Fruit fly (Drosophila melanogaster): ENCODE data around the gene Rcd4.

Gene Rcd4

dm6 chr2L:8361204-8361952, 21.3 kb upstream of the Rcd4 start (continued):
- TF ChIP-seq chm (GFP tag; IDR thresholded peaks at IDR 0.05), result no peak
- peak; percentile 10 for TF ChIP-seq Atf-2 (GFP tag; optimal IDR thresholded peaks at IDR 0.05)
- TF ChIP-seq Deaf1 (tag; optimal IDR thresholded peaks at IDR 0.05), result no peak
- TF ChIP-seq CG34376 (GFP tag; optimal IDR thresholded peaks at IDR 0.05), result no peak
- TF ChIP-seq danr (GFP tag; IDR thresholded peaks at IDR 0.05), result no peak
- TF ChIP-seq tin (GFP tag; optimal IDR thresholded peaks at IDR 0.05), result no peak
- TF ChIP-seq cad (GFP tag; optimal IDR thresholded peaks at IDR 0.05), result no peak
- no peak for TF ChIP-seq nau (GFP tag; optimal IDR thresholded peaks at IDR 0.05)
- no peak for TF ChIP-seq peb (GFP tag; IDR thresholded peaks at IDR 0.05)
- TF ChIP-seq shn (GFP tag; optimal IDR thresholded peaks at IDR 0.05), result no peak
- TF ChIP-seq amos (GFP tag; IDR thresholded peaks at IDR 0.05; ENCODE audit: partially characterized antibody), result no peak
- no peak for TF ChIP-seq ato (GFP tag; IDR thresholded peaks at IDR 0.05; ENCODE audit: partially characterized antibody)
- TF ChIP-seq sens (GFP tag), result peak; percentile 82
- TF ChIP-seq Chrac-16 (GFP tag; optimal IDR thresholded peaks at IDR 0.05), result peak; percentile 10
- no peak for TF ChIP-seq ems (GFP tag; optimal IDR thresholded peaks at IDR 0.05)
- TF ChIP-seq Neu2 (GFP tag; optimal IDR thresholded peaks at IDR 0.05; ENCODE audit: borderline replicate concordance), result no peak
- no peak for TF ChIP-seq onecut (GFP tag; IDR thresholded peaks at IDR 0.05)
- peak; percentile 87 for TF ChIP-seq grau (tag; optimal IDR thresholded peaks at IDR 0.05)
- TF ChIP-seq mam (GFP tag; optimal IDR thresholded peaks at IDR 0.05), result no peak
- peak; percentile 40 for TF ChIP-seq CG30403 (GFP tag; optimal IDR thresholded peaks at IDR 0.05)
- no peak for TF ChIP-seq Mrtf (GFP tag; IDR thresholded peaks at IDR 0.05)
- peak; percentile 26 for TF ChIP-seq lbe (GFP tag; optimal IDR thresholded peaks at IDR 0.05)
- no peak for TF ChIP-seq Doc3 (GFP tag; IDR thresholded peaks at IDR 0.05; ENCODE audit: partially characterized antibody)
- TF ChIP-seq CG12744 (GFP tag; optimal IDR thresholded peaks at IDR 0.05), result no peak
- TF ChIP-seq CG3995 (GFP tag; optimal IDR thresholded peaks at IDR 0.05), result no peak
- TF ChIP-seq twi (tag; optimal IDR thresholded peaks at IDR 0.05), result no peak
- no peak for TF ChIP-seq CG8765 (GFP tag; IDR thresholded peaks at IDR 0.05)
- TF ChIP-seq bbx (GFP tag; IDR thresholded peaks at IDR 0.05; ENCODE audit: partially characterized antibody), result no peak
- TF ChIP-seq Asciz (GFP tag; optimal IDR thresholded peaks at IDR 0.05), result no peak
- TF ChIP-seq kay (GFP tag; optimal IDR thresholded peaks at IDR 0.05), result no peak
- TF ChIP-seq B-H1 (GFP tag; IDR thresholded peaks at IDR 0.05), result no peak
- peak; percentile 35; the same call in 2 of the 3 replicates for TF ChIP-seq CG17361 (GFP tag; IDR thresholded peaks at IDR 0.05)
- no peak for TF ChIP-seq CG13123 (GFP tag; optimal IDR thresholded peaks at IDR 0.05)
- TF ChIP-seq usp (GFP tag; optimal IDR thresholded peaks at IDR 0.05), result no peak
- TF ChIP-seq Rfx (GFP tag; IDR thresholded peaks at IDR 0.05), result no peak
- TF ChIP-seq Fer1 (GFP tag; optimal IDR thresholded peaks at IDR 0.05), result no peak
- TF ChIP-seq disco-r (GFP tag; optimal IDR thresholded peaks at IDR 0.05), result no peak
- no peak for TF ChIP-seq Vsx1 (GFP tag; optimal IDR thresholded peaks at IDR 0.05)
- TF ChIP-seq YL-1 (GFP tag; optimal IDR thresholded peaks at IDR 0.05), result no peak
- TF ChIP-seq CG1603 (tag; optimal IDR thresholded peaks at IDR 0.05), result no peak
- TF ChIP-seq Blimp-1 (GFP tag; optimal IDR thresholded peaks at IDR 0.05), result peak; percentile 50
- TF ChIP-seq PHDP (tag; optimal IDR thresholded peaks at IDR 0.05), result no peak
- TF ChIP-seq D (optimal IDR thresholded peaks at IDR 0.05), result no peak
- TF ChIP-seq D (GFP tag; optimal IDR thresholded peaks at IDR 0.05), result peak; percentile 46
- no peak for TF ChIP-seq CG3407 (GFP tag; optimal IDR thresholded peaks at IDR 0.05)
- no peak for TF ChIP-seq CG11723 (GFP tag; optimal IDR thresholded peaks at IDR 0.05)
- no peak for TF ChIP-seq Dbx (GFP tag; IDR thresholded peaks at IDR 0.05)
- no peak for TF ChIP-seq Sry-δ (GFP tag; optimal IDR thresholded peaks at IDR 0.05)
- TF ChIP-seq Hmx (GFP tag; optimal IDR thresholded peaks at IDR 0.05), result peak; percentile 19
- TF ChIP-seq schlank (tag; optimal IDR thresholded peaks at IDR 0.05), result no peak
- peak; percentile 1 for TF ChIP-seq CG4328 (GFP tag; optimal IDR thresholded peaks at IDR 0.05)

Data from whole organism, embryonic.